Fruit fly (Drosophila melanogaster): Measurements from ENCODE around the gene CG31921.

Gene CG31921

DNA sequence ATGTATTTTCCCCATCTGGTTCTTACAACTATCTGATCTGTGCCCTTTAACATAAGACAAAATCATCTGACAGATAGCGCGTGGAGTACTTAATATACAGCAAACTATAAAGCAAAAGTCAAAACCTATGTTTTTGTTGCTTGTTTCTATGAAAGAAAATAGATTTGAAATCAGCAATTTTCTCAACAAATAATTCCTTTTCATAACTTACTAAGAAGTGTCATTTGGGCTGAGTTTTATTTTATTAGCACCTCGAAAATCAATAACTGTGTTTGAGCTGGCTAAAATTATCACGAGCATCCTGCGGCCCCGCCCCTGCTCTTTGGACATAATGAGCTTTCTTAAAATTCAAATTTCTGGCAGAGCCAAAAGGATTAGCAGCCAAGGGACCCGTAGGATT lies at the start of gene CG31921:
Gene CG31921, minus strand, starts transcription at position 101 of the 400 bp plus-strand sequence.
- TF ChIP-seq ttk (optimal IDR thresholded peaks at IDR 0.05) (no peak), insv (optimal IDR thresholded peaks at IDR 0.05) (no peak)

DNA sequence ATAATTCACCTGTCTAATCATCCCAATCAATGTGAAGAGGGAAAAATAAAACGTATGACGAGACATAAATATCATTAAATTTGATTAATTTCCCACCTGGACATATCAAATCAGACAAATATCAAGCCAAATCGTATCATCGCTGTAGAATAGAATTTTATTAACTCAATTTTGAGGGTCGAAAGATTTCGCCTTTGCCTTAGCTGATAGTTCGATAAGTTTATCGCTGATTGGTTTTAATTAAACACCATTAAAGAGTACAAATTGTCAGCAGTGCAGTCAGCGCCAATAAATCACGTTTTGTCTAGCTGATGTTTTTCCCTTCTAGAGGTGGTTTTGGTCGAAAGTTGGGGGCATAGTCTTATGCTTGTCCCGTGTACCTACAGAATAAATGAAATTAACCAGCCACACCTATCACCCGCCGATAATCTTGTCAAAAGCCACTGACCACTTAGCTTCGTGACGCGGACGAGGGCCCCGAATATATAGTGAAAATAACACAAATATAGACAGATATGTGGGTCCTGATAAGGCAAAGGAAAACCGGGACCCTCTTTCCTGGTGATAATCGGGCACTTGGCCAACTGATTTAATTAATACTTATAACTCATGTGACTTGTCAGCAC lies 46.8 kb upstream of the CG31921 start:
- TF ChIP-seq h (optimal IDR thresholded peaks at IDR 0.05) (no peak), Sin3A (optimal IDR thresholded peaks at IDR 0.05) (no peak), Myc (optimal IDR thresholded peaks at IDR 0.05) (no peak), insv (optimal IDR thresholded peaks at IDR 0.05) (no peak)

DNA sequence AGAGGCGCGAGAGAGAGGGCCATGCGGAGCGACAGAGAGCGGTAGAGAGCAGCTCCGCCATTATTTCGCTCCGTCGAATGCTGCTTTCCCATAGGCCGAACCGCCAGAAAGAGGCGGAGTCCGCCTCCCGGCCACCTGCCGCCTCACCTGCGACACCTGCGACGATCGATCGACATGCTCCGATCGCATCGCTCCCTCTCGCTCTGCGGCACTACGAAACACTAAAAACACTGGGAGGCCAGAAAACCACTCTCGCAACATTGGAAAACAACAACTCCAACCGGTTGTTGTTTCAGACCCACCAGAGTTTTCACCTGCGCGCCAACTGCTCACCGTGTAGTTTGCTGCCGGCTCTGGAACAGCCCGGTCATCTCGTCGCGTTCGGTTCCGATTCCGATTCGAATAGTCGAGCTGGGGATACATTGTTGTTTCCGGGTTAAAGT lies 45.7 kb upstream of the CG31921 start, which contains the start of gene al:
Gene al, plus strand, starts transcription at position 333 of the 443 bp plus-strand sequence.
- TF ChIP-seq insv (optimal IDR thresholded peaks at IDR 0.05) (no peak), Sin3A (optimal IDR thresholded peaks at IDR 0.05) (no peak), psq (optimal IDR thresholded peaks at IDR 0.05) (no peak), h (optimal IDR thresholded peaks at IDR 0.05) (no peak), Myc (optimal IDR thresholded peaks at IDR 0.05) (no peak), ttk (optimal IDR thresholded peaks at IDR 0.05) (no peak)

DNA sequence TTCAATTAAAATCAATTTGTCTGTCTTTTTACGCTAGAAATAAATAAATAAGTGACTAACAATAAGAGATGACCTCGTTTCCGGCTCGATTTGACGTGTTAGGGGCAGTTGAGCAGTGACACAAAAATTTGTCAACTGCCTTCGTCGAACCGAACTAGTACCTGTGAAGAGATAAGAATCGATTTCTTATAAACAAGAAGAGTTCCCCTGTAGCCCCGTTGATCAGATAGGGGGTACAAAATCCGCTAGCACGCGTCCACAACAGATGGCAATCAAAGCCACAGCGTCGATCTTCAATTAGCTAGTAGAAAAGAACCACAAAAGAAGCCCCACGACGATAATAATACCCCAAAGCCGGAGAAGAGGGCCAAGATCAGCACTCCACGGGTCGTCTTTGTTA lies 39.6 kb upstream of the CG31921 start:
- TF ChIP-seq Sin3A (optimal IDR thresholded peaks at IDR 0.05) (no peak), psq (optimal IDR thresholded peaks at IDR 0.05) (no peak), insv (optimal IDR thresholded peaks at IDR 0.05) (no peak), Myc (optimal IDR thresholded peaks at IDR 0.05) (no peak), h (optimal IDR thresholded peaks at IDR 0.05) (no peak), ttk (optimal IDR thresholded peaks at IDR 0.05) (no peak)

DNA sequence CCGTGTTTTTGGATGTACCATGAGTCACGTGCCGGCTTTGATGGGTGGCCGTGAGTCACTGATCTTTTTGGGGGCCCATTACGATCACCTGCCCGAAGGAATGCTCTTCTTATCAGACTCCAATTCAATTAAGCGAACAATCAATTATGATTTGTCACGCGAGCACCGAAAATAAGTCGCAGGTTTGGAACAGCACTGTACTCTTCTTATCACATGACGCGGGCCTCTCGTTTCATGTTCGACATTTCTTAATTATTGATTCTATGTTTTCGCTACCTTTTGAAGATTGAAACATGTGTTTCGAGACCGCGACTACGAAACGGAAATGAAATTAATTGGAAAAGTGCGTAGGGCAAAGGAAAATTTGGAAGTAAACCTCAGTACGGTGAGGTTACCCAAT lies 37.7 kb upstream of the CG31921 start:
- TF ChIP-seq ttk (optimal IDR thresholded peaks at IDR 0.05) = no peak
- TF ChIP-seq Sin3A (optimal IDR thresholded peaks at IDR 0.05) = no peak
- TF ChIP-seq h (optimal IDR thresholded peaks at IDR 0.05) = no peak
- TF ChIP-seq Myc (optimal IDR thresholded peaks at IDR 0.05) = no peak
- TF ChIP-seq insv (optimal IDR thresholded peaks at IDR 0.05) = no peak
- no peak for TF ChIP-seq psq (optimal IDR thresholded peaks at IDR 0.05)

DNA sequence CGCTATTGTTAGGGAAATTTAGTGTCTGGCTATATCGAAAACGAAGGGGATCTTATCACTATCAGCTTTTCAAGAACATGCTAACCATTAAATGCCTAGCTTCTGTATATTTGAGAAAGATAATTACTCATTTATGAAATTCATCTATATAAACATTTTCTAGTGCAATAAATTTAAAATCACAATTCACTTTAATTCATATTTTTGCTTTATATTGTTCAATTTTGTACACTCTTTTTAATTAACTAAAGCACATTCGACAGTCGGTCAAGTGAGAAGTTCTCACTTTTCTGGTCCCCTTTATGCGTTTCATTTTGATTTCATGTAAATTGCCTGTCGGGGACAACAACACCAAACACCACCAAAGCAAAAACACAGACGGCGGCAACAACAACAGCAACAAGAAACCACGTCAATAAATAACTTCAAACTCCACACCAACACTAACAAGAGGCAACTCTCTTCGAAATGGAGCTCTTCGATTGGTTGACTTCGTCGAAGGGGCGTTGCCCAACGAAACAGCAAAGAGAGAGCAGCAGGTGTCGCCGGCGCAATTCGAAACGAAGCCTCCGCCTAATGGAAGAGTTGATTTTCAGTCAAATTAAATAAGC lies 36.4 kb upstream of the CG31921 start:
- TF ChIP-seq Myc (optimal IDR thresholded peaks at IDR 0.05) = no peak
- TF ChIP-seq Sin3A (optimal IDR thresholded peaks at IDR 0.05) = no peak
- TF ChIP-seq h (optimal IDR thresholded peaks at IDR 0.05) = no peak
- TF ChIP-seq insv (optimal IDR thresholded peaks at IDR 0.05) = no peak
- TF ChIP-seq ttk (optimal IDR thresholded peaks at IDR 0.05) = no peak
- no peak for TF ChIP-seq psq (optimal IDR thresholded peaks at IDR 0.05)

DNA sequence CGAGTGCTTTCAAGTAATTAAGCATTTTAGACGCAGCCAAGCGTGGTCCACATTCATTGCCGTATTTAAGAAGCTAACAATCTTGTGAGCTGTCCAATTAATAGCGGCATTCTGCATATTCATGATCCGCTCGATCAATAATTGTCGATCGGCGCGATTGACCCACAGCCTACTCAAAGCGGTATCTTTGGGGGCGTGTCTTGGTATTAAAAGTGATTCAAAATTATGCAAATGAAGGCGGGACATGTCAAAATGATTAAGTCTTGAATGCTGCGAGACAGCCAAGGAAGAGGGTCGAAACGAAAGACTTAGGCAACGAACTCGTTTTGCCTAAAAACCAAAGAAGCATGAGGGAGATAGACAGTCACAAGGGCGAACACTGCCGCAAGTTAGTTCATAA lies 34.7 kb upstream of the CG31921 start:
- TF ChIP-seq Myc (optimal IDR thresholded peaks at IDR 0.05) = no peak
- no peak for TF ChIP-seq Sin3A (optimal IDR thresholded peaks at IDR 0.05)
- TF ChIP-seq psq (optimal IDR thresholded peaks at IDR 0.05) = no peak
- TF ChIP-seq insv (optimal IDR thresholded peaks at IDR 0.05) = no peak
- TF ChIP-seq h (optimal IDR thresholded peaks at IDR 0.05) = no peak
- TF ChIP-seq ttk (optimal IDR thresholded peaks at IDR 0.05) = no peak

DNA sequence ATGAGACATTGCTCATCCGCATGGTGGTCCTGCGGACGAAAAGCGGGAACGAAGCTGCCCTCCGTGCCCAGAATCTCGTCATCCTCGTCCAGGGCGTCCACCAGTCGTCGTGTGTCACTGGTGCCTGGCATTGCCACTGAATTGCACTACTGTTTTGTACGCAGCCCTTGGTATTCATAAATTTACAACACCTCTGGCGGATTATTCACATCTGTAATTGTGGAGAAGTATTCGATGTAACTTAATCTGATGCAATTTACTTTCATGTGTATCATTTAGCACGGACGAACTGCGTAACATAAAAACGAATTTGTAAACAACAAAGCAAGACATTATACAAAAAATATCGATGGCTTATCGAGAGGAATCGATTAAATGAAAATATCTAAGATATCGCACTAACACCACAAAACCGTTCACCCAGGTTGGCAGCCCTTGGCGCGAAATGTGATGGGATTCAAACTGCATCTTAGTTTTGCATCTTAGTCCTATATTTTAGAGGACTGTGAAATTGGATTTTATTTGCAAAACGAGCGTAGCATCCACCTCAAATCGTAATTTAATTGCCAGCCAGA lies 25.5 kb upstream of the CG31921 start, which contains the start of gene Ent1:
Gene Ent1, minus strand, starts transcription at position 319 of the 575 bp plus-strand sequence.
- TF ChIP-seq psq (optimal IDR thresholded peaks at IDR 0.05) (no peak), Myc (optimal IDR thresholded peaks at IDR 0.05) (no peak), ttk (optimal IDR thresholded peaks at IDR 0.05) (no peak), insv (optimal IDR thresholded peaks at IDR 0.05) (no peak), Sin3A (optimal IDR thresholded peaks at IDR 0.05) (no peak), h (optimal IDR thresholded peaks at IDR 0.05) (no peak)

DNA sequence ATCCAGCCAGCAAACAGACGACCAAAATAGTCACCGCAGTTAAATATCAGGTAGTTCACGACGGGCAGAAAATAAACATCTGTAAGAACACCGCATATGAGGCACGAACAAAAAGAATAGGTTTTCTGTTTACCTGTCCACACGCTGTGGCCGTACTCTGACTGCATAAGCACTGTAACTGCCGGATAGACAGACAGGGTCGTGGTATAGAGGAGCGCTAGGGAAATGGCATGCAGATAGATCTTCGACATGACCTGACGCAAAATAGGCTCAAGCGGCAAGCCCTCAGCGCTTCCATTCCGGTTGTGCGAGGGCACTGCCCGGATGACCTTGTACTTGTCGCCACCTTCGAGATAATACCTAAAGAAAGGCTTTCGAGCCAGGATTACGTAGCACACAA lies 24.1 kb upstream of the CG31921 start:
- no peak for TF ChIP-seq ttk (optimal IDR thresholded peaks at IDR 0.05)
- no peak for TF ChIP-seq psq (optimal IDR thresholded peaks at IDR 0.05)
- no peak for TF ChIP-seq Myc (optimal IDR thresholded peaks at IDR 0.05)
- no peak for TF ChIP-seq h (optimal IDR thresholded peaks at IDR 0.05)
- TF ChIP-seq insv (optimal IDR thresholded peaks at IDR 0.05) = no peak
- no peak for TF ChIP-seq Sin3A (optimal IDR thresholded peaks at IDR 0.05)

DNA sequence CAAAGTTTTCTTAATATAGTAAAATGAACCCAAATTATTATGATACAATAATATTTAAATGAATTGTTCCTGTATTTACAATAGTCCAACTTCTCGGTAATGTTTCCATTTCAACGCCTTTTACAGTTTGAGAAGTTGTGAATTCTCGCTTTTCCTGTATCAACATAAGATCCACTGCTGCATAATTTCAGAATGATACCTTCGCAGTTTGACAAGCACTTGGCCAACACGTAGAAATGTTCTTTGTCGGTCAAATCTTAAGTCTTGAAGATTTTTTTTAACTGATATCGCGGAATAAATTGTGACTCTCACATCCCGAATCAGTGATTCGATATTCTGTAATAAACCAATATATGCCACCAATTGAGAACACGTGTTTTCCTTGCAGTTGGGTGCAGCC lies 15.5 kb upstream of the CG31921 start:
- no peak for TF ChIP-seq Myc (optimal IDR thresholded peaks at IDR 0.05)
- no peak for TF ChIP-seq h (optimal IDR thresholded peaks at IDR 0.05)
- no peak for TF ChIP-seq psq (optimal IDR thresholded peaks at IDR 0.05)
- TF ChIP-seq insv (optimal IDR thresholded peaks at IDR 0.05) = no peak
- no peak for TF ChIP-seq ttk (optimal IDR thresholded peaks at IDR 0.05)
- no peak for TF ChIP-seq Sin3A (optimal IDR thresholded peaks at IDR 0.05)

DNA sequence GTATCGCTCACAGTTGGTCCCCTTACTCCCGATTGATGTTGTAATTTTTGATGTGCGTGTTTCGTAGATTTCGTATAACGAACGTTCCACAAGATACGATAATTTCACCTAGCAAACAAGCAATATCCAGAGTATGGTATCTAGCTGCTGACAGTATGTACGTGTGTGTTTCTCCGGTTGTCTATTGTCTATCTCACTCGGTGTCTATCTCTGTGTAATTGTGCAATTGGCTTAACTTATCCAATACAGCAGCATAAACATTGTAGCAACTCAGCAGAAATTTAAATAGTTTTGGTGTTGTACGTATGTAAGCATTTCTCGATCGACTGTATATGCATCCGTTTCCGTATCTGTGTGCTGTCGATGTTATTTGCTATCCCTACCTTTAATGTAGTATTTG lies 14.6 kb upstream of the CG31921 start:
- TF ChIP-seq psq (optimal IDR thresholded peaks at IDR 0.05) (no peak), ttk (optimal IDR thresholded peaks at IDR 0.05) (no peak), insv (optimal IDR thresholded peaks at IDR 0.05) (no peak), h (optimal IDR thresholded peaks at IDR 0.05) (no peak), Myc (optimal IDR thresholded peaks at IDR 0.05) (no peak), Sin3A (optimal IDR thresholded peaks at IDR 0.05) (no peak)

DNA sequence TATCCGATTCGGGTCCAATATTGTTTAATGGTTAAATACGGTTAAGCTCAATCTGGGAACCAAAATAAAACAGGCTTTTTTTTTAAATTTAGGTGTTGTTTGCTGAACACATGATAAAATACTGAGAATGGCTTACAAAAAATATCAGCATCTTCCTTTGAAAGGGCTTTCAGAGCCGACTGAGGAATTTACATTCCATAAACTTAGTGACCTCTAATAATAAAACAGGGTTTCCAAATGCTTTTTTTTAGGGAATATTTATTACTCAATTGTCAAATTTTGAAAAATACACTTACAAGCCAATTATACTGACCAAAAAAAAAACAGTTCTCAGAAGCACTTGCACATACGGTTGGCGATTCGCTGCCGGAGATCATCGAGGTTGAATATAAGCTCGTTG lies 2.5 kb downstream of the CG31921 start, which contains the start of gene CG43755:
Gene CG43755, minus strand, starts transcription at position 101 of the 400 bp plus-strand sequence.
- no peak for TF ChIP-seq ttk (optimal IDR thresholded peaks at IDR 0.05)

DNA sequence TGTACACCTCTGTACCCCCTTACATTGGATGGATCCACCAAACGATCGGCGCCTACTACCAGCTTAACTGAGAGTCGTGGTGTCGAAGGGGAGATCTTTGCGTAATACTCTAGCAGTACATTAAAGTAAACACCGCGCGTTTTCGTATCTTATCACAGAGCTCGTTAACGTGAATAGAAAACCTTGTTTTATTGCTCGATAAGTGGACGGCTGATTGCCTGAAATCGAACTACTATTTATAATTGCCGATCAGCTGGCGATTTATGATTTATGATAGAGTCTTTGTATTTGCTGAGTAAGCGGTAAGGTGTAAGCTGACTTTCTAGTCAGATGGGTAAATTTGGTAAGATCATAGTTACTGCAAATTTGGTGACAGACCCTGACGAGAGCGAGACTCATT lies 9.2 kb downstream of the CG31921 start:
- TF ChIP-seq insv (optimal IDR thresholded peaks at IDR 0.05) (no peak), ttk (optimal IDR thresholded peaks at IDR 0.05) (no peak), h (optimal IDR thresholded peaks at IDR 0.05) (no peak), psq (optimal IDR thresholded peaks at IDR 0.05) (no peak), Myc (optimal IDR thresholded peaks at IDR 0.05) (no peak), Sin3A (optimal IDR thresholded peaks at IDR 0.05) (no peak)
